Worm (Caenorhabditis elegans): Measurements from ENCODE around the gene R04B5.1.

Gene R04B5.1

ce11 chrV:10086141-10086540 is 8.0 kb upstream of the R04B5.1 start:
- no peak for TF ChIP-seq snpc-4 (tag; optimal IDR thresholded peaks at IDR 0.05)
- TF ChIP-seq unc-98 (GFP tag; IDR thresholded peaks at IDR 0.05): no peak
- no peak for TF ChIP-seq irx-1 (tag; optimal IDR thresholded peaks at IDR 0.05)
- TF ChIP-seq nhr-77 (tag; optimal IDR thresholded peaks at IDR 0.05): no peak
- no peak for TF ChIP-seq F16B12.6 (tag; optimal IDR thresholded peaks at IDR 0.05)
- TF ChIP-seq sptf-1 (tag; optimal IDR thresholded peaks at IDR 0.05): no peak
- TF ChIP-seq elt-2 (tag; optimal IDR thresholded peaks at IDR 0.05): no peak
- TF ChIP-seq ceh-90 (tag; optimal IDR thresholded peaks at IDR 0.05): no peak
- TF ChIP-seq lin-35 (GFP tag; optimal IDR thresholded peaks at IDR 0.05): no peak
- no peak for TF ChIP-seq ceh-82 (tag; optimal IDR thresholded peaks at IDR 0.05)
- no peak for TF ChIP-seq aha-1 (tag; optimal IDR thresholded peaks at IDR 0.05)
- no peak for TF ChIP-seq nhr-19 (GFP tag; conservative IDR thresholded peaks at IDR 0.05)
- TF ChIP-seq rnt-1 (tag; optimal IDR thresholded peaks at IDR 0.05): peak; percentile 31
- no peak for TF ChIP-seq xbp-1 (tag; optimal IDR thresholded peaks at IDR 0.05)
- TF ChIP-seq mep-1 (tag; optimal IDR thresholded peaks at IDR 0.05): no peak
- TF ChIP-seq lin-14 (GFP tag; optimal IDR thresholded peaks at IDR 0.05): peak; percentile 6

ce11 chrV:10084864-10085263 is 6.7 kb upstream of the R04B5.1 start, which contains the start of gene R04B5.6:
Gene R04B5.6 (plus strand): TSS chrV:10085164.
- TF ChIP-seq nhr-85 (tag) (peak; percentile 37), hlh-4 (tag; optimal IDR thresholded peaks at IDR 0.05) (no peak)

ce11 chrV:10083999-10084468 is 5.9 kb upstream of the R04B5.1 start, which contains the start of gene nhr-12:
Gene nhr-12 (minus strand): TSS chrV:10084049.
- no peak for TF ChIP-seq lin-13 (GFP tag; optimal IDR thresholded peaks at IDR 0.05)
- TF ChIP-seq fkh-4 (tag; optimal IDR thresholded peaks at IDR 0.05; ENCODE audit: borderline replicate concordance): no peak
- TF ChIP-seq ceh-90 (tag; optimal IDR thresholded peaks at IDR 0.05): no peak
- TF ChIP-seq alr-1 (tag; optimal IDR thresholded peaks at IDR 0.05; ENCODE audit: borderline replicate concordance): no peak
- TF ChIP-seq efl-1 (optimal IDR thresholded peaks at IDR 0.05): peak; percentile 1 to 9
- TF ChIP-seq efl-1 (GFP tag; optimal IDR thresholded peaks at IDR 0.05 in 1 of 2): no peak
- TF ChIP-seq aly-2 (tag; optimal IDR thresholded peaks at IDR 0.05): no peak
- TF ChIP-seq unc-30 (tag; optimal IDR thresholded peaks at IDR 0.05): no peak
- peak in 1 of 2 experiments; percentile 7 for TF ChIP-seq lin-35 (GFP tag; optimal IDR thresholded peaks at IDR 0.05)
- no peak for TF ChIP-seq unc-62 (GFP tag; optimal IDR thresholded peaks at IDR 0.05)
- TF ChIP-seq unc-86 (tag; optimal IDR thresholded peaks at IDR 0.05): no peak
- peak; percentile 59 for TF ChIP-seq nhr-20 (tag; optimal IDR thresholded peaks at IDR 0.05)
- TF ChIP-seq rnt-1 (tag; optimal IDR thresholded peaks at IDR 0.05): no peak
- TF ChIP-seq pag-3 (tag; optimal IDR thresholded peaks at IDR 0.05; ENCODE audit: borderline replicate concordance, insufficient read depth): no peak
- no peak for TF ChIP-seq ces-1 (GFP tag; optimal IDR thresholded peaks at IDR 0.05)
- TF ChIP-seq nhr-237 (tag; optimal IDR thresholded peaks at IDR 0.05): no peak
- TF ChIP-seq mdl-1 (tag; optimal IDR thresholded peaks at IDR 0.05): no peak
- no peak for TF ChIP-seq F16B12.6 (tag; optimal IDR thresholded peaks at IDR 0.05)
- TF ChIP-seq nhr-11 (tag; optimal IDR thresholded peaks at IDR 0.05): no peak
- TF ChIP-seq lin-39 (tag; optimal IDR thresholded peaks at IDR 0.05): no peak
- no peak for TF ChIP-seq vab-15 (tag; optimal IDR thresholded peaks at IDR 0.05)
- no peak for TF ChIP-seq nhr-19 (GFP tag; conservative IDR thresholded peaks at IDR 0.05)
- no peak for TF ChIP-seq efl-3 (GFP tag; optimal IDR thresholded peaks at IDR 0.05)
- no peak for TF ChIP-seq lin-15B (tag; optimal IDR thresholded peaks at IDR 0.05)
- TF ChIP-seq nhr-84 (tag; optimal IDR thresholded peaks at IDR 0.05): no peak
- TF ChIP-seq ama-1 (optimal IDR thresholded peaks at IDR 0.05): no peak
- no peak for TF ChIP-seq lsy-2 (tag; optimal IDR thresholded peaks at IDR 0.05)
- TF ChIP-seq nhr-71 (tag; optimal IDR thresholded peaks at IDR 0.05): peak; percentile 50
- peak; percentile 8 for TF ChIP-seq blmp-1 (tag; optimal IDR thresholded peaks at IDR 0.05)
- TF ChIP-seq nhr-76 (tag; optimal IDR thresholded peaks at IDR 0.05): no peak
- TF ChIP-seq nhr-90 (tag; optimal IDR thresholded peaks at IDR 0.05; ENCODE audit: poor library complexity): no peak
- TF ChIP-seq fos-1 (tag; optimal IDR thresholded peaks at IDR 0.05): no peak
